Fruit fly (Drosophila melanogaster) whole organism, wandering third instar larva: ENCODE measurements around the gene betaTub85D.

Experiments
- Abd-B ChIP-seq: fragments of >200 bp; optimal IDR thresholded peaks from 2 replicates; lab custom pipeline; 2017; ENCODE audit warnings: missing biosample characterization, missing genetic modification characterization
- CG32264 ChIP-seq: fragments of 200-800 bp; sonication (Bioruptor generic); optimal IDR thresholded peaks from 2 replicates; lab custom pipeline; 2016; ENCODE audit warnings: missing biosample characterization, missing genetic modification characterization
- CG9705 ChIP-seq: fragments of 200-800 bp; sonication (Bioruptor generic); optimal IDR thresholded peaks from 2 replicates; lab custom pipeline; 2018; ENCODE audit warnings: missing biosample characterization, mild to moderate bottlenecking, missing genetic modification characterization
- CrebA ChIP-seq: fragments of 200-800 bp; sonication (Bioruptor generic); optimal IDR thresholded peaks from 2 replicates; lab custom pipeline; 2016; ENCODE audit warnings: missing biosample characterization, mild to moderate bottlenecking, missing genetic modification characterization, borderline replicate concordance
- Dfd ChIP-seq: fragments of >200 bp; optimal IDR thresholded peaks from 2 replicates; lab custom pipeline; 2017; ENCODE audit warnings: missing biosample characterization, missing genetic modification characterization
- GATAd ChIP-seq: sonication (Bioruptor generic); optimal IDR thresholded peaks from 2 replicates; lab custom pipeline; 2016; ENCODE audit warnings: missing biosample characterization, missing genetic modification characterization
- HLH106 ChIP-seq: fragments of 200-800 bp; optimal IDR thresholded peaks from 3 replicates; lab custom pipeline; 2019; ENCODE audit warnings: missing biosample characterization, mild to moderate bottlenecking, missing genetic modification characterization, moderate library complexity
- Hr78 ChIP-seq: fragments of >200 bp; optimal IDR thresholded peaks from 2 replicates; lab custom pipeline; 2017; ENCODE audit warnings: missing biosample characterization, missing genetic modification characterization
- Hr83 ChIP-seq: fragments of 200-300 bp; sonication (Bioruptor generic); optimal IDR thresholded peaks from 2 replicates; lab custom pipeline; 2016; ENCODE audit warnings: missing biosample characterization, mild to moderate bottlenecking, missing genetic modification characterization, moderate library complexity; ENCODE audit not compliant: poor library complexity, severe bottlenecking
- Jra ChIP-seq: sonication (Bioruptor generic); optimal IDR thresholded peaks from 2 replicates; lab custom pipeline; 2016; ENCODE audit warnings: missing biosample characterization, missing genetic modification characterization
- Mio ChIP-seq: sonication (Bioruptor generic); optimal IDR thresholded peaks from 2 replicates; lab custom pipeline; 2016; ENCODE audit warnings: missing biosample characterization, missing genetic modification characterization
- Myc ChIP-seq: fragments of >200 bp; optimal IDR thresholded peaks from 2 replicates; lab custom pipeline; 2017
- N ChIP-seq: fragments of >200 bp; optimal IDR thresholded peaks from 2 replicates; lab custom pipeline; 2018; ENCODE audit warnings: missing biosample characterization, missing external identifiers, missing genetic modification characterization
- OdsH ChIP-seq: fragments of 200-800 bp; sonication (Bioruptor generic); optimal IDR thresholded peaks from 2 replicates; lab custom pipeline; 2016; ENCODE audit warnings: missing biosample characterization, mild to moderate bottlenecking, missing genetic modification characterization
- Sp1 ChIP-seq: fragments of 200-800 bp; sonication (Bioruptor generic); optimal IDR thresholded peaks from 3 replicates; lab custom pipeline; 2019; ENCODE audit warnings: missing biosample characterization, mild to moderate bottlenecking, missing genetic modification characterization, moderate library complexity
- Vsx2 ChIP-seq: fragments of 200-300, 225-300 bp; sonication (Bioruptor generic); optimal IDR thresholded peaks from 2 replicates; lab custom pipeline; 2018; ENCODE audit warnings: missing biosample characterization, missing genetic modification characterization; ENCODE audit not compliant: partially characterized antibody
- br ChIP-seq: fragments of 200-800 bp; sonication (Bioruptor generic); optimal IDR thresholded peaks from 2 replicates; lab custom pipeline; 2016; ENCODE audit warnings: missing biosample characterization, missing genetic modification characterization
- brk ChIP-seq: fragments of 200-800 bp; sonication (Bioruptor generic); optimal IDR thresholded peaks from 2 replicates; lab custom pipeline; 2016; ENCODE audit warnings: missing biosample characterization, mild to moderate bottlenecking, missing genetic modification characterization
- dl ChIP-seq, 2 experiments: fragments of 175-275, 200-275 bp in 1 of 2; fragments of 200-275 bp in 1 of 2; sonication (Bioruptor generic); optimal IDR thresholded peaks; lab custom pipeline; 2018; ENCODE audit warnings: mild to moderate bottlenecking in 2 of 2, missing biosample characterization in 2 of 2, missing genetic modification characterization in 2 of 2, moderate library complexity in 2 of 2; ENCODE audit not compliant: partially characterized antibody in 2 of 2, insufficient read depth in 1 of 2
- dmrt93B ChIP-seq: fragments of 200-800 bp; sonication (Bioruptor generic); optimal IDR thresholded peaks from 2 replicates; lab custom pipeline; 2018; ENCODE audit warnings: missing biosample characterization, mild to moderate bottlenecking, missing genetic modification characterization
- dsf ChIP-seq: sonication (Bioruptor generic); optimal IDR thresholded peaks from 2 replicates; lab custom pipeline; 2016; ENCODE audit warnings: missing biosample characterization, missing genetic modification characterization, borderline replicate concordance
- ey ChIP-seq: fragments of 200-800 bp; sonication (Bioruptor generic); optimal IDR thresholded peaks from 2 replicates; lab custom pipeline; 2016; ENCODE audit warnings: missing biosample characterization, missing genetic modification characterization
- foxo ChIP-seq, 2 experiments: fragments of 200-800 bp; sonication (Bioruptor generic); optimal IDR thresholded peaks; 2 replicates in 1 of 2; 3 replicates in 1 of 2; lab custom pipeline; 2016 to 2017; ENCODE audit warnings: missing biosample characterization in 2 of 2, missing genetic modification characterization in 2 of 2
- fru ChIP-seq: fragments of 200-800 bp; sonication (Bioruptor generic); optimal IDR thresholded peaks from 3 replicates; lab custom pipeline; 2016; ENCODE audit warnings: missing biosample characterization, mild to moderate bottlenecking, missing genetic modification characterization
- h ChIP-seq: fragments of 200-800 bp; sonication (Bioruptor generic); optimal IDR thresholded peaks from 3 replicates; lab custom pipeline; 2016; ENCODE audit warnings: missing biosample characterization, mild to moderate bottlenecking, missing genetic modification characterization
- jim ChIP-seq: fragments of 175-275, 200-325 bp; sonication (Bioruptor generic); optimal IDR thresholded peaks from 2 replicates; lab custom pipeline; 2016; ENCODE audit warnings: missing biosample characterization, mild to moderate bottlenecking, missing genetic modification characterization
- lola ChIP-seq: fragments of >200 bp; optimal IDR thresholded peaks from 2 replicates; lab custom pipeline; 2017; ENCODE audit warnings: missing biosample characterization, missing genetic modification characterization
- pan ChIP-seq: fragments of >200 bp; optimal IDR thresholded peaks from 2 replicates; lab custom pipeline; 2017
- psq ChIP-seq: fragments of 200-800 bp; sonication (Bioruptor generic); optimal IDR thresholded peaks from 3 replicates; lab custom pipeline; 2017; ENCODE audit warnings: missing biosample characterization, mild to moderate bottlenecking, missing genetic modification characterization, moderate library complexity
- rgr ChIP-seq: fragments of 200-800 bp; sonication (Bioruptor generic); optimal IDR thresholded peaks from 3 replicates; lab custom pipeline; 2016; ENCODE audit warnings: missing biosample characterization, mild to moderate bottlenecking, missing genetic modification characterization
- sage ChIP-seq: fragments of 200-800 bp; sonication (Bioruptor generic); optimal IDR thresholded peaks from 2 replicates; lab custom pipeline; 2016; ENCODE audit warnings: missing biosample characterization, mild to moderate bottlenecking, missing genetic modification characterization
- sv ChIP-seq: fragments of 200-800 bp; sonication (Bioruptor generic); optimal IDR thresholded peaks from 3 replicates; lab custom pipeline; 2016; ENCODE audit warnings: missing biosample characterization, missing genetic modification characterization
- tai ChIP-seq: sonication (Bioruptor generic); optimal IDR thresholded peaks from 2 replicates; lab custom pipeline; 2016; ENCODE audit warnings: missing biosample characterization, missing genetic modification characterization
- usp ChIP-seq: fragments of >200 bp; optimal IDR thresholded peaks from 2 replicates; lab custom pipeline; 2017; ENCODE audit warnings: missing biosample characterization, missing genetic modification characterization
- woc ChIP-seq: sonication (Bioruptor generic); optimal IDR thresholded peaks from 2 replicates; lab custom pipeline; 2016; ENCODE audit warnings: missing biosample characterization, mild to moderate bottlenecking, missing genetic modification characterization

The betaTub85D gene

dm6 chr3R:9433774-9434173 is 23.7 kb upstream of the betaTub85D start:
- TF ChIP-seq N (GFP tag; lab: Kevin White, UChicago): no peak
- TF ChIP-seq tai (GFP tag; lab: Kevin White, UChicago): no peak
- no peak for TF ChIP-seq CG9705
- no peak for TF ChIP-seq brk (GFP tag; lab: Kevin White, UChicago)
- no peak for TF ChIP-seq OdsH
- TF ChIP-seq lola (GFP tag; lab: Kevin White, UChicago): no peak
- TF ChIP-seq dsf (GFP tag; lab: Kevin White, UChicago): no peak
- TF ChIP-seq fru (GFP tag; lab: Kevin White, UChicago): no peak
- TF ChIP-seq Myc (lab: Kevin White, UChicago): no peak
- TF ChIP-seq CG32264: no peak
- TF ChIP-seq ey (GFP tag; lab: Kevin White, UChicago): no peak
- TF ChIP-seq Vsx2 (GFP tag; lab: Kevin White, UChicago): no peak
- TF ChIP-seq sage (GFP tag; lab: Kevin White, UChicago): no peak
- no peak for TF ChIP-seq Dfd (GFP tag; lab: Kevin White, UChicago)
- no peak for TF ChIP-seq foxo (GFP tag; optimal IDR thresholded peaks at IDR 0.05; lab: Kevin White, UChicago)
- no peak for TF ChIP-seq Abd-B (GFP tag; lab: Kevin White, UChicago)
- no peak for TF ChIP-seq h
- TF ChIP-seq dl (GFP tag; optimal IDR thresholded peaks at IDR 0.05; lab: Kevin White, UChicago; ENCODE audit: insufficient read depth in 1 of 2, partially characterized antibody in 2 of 2): no peak
- TF ChIP-seq Mio (GFP tag; lab: Kevin White, UChicago): no peak
- TF ChIP-seq, all 38 proteins: peak for 0

- TF ChIP-seq Myc (lab: Kevin White, UChicago) (no peak), HLH106 (tag; lab: Kevin White, UChicago) (no peak), psq (GFP tag; lab: Kevin White, UChicago) (no peak), Vsx2 (GFP tag; lab: Kevin White, UChicago) (no peak), OdsH (no peak), dmrt93B (GFP tag; lab: Kevin White, UChicago) (no peak), lola (GFP tag; lab: Kevin White, UChicago) (no peak), N (GFP tag; lab: Kevin White, UChicago) (no peak), Mio (GFP tag; lab: Kevin White, UChicago) (no peak), h (no peak), Abd-B (GFP tag; lab: Kevin White, UChicago) (no peak), CrebA (no peak), Hr78 (GFP tag; lab: Kevin White, UChicago) (no peak)
- TF ChIP-seq, all 38 proteins: peak for 0
Measured at dm6 chr3R:9433270-9433669, 23.2 kb upstream of the betaTub85D start.

dm6 chr3R:9430344-9431253 is 20.5 kb upstream of the betaTub85D start:
- no peak for TF ChIP-seq pan (lab: Kevin White, UChicago)
- TF ChIP-seq HLH106 (tag; lab: Kevin White, UChicago): no peak
- TF ChIP-seq sv (GFP tag; lab: Kevin White, UChicago): peak; percentile 1
- no peak for TF ChIP-seq CG32264
- TF ChIP-seq rgr (GFP tag; lab: Kevin White, UChicago): peak; percentile 30
- no peak for TF ChIP-seq woc (GFP tag; lab: Kevin White, UChicago)
- no peak for TF ChIP-seq tai (GFP tag; lab: Kevin White, UChicago)
- no peak for TF ChIP-seq usp (GFP tag; lab: Kevin White, UChicago)
- no peak for TF ChIP-seq brk (GFP tag; lab: Kevin White, UChicago)
- peak; percentile 3 for TF ChIP-seq psq (GFP tag; lab: Kevin White, UChicago)
- TF ChIP-seq fru (GFP tag; lab: Kevin White, UChicago): peak; percentile 47
- no peak for TF ChIP-seq CG9705
- no peak for TF ChIP-seq Hr78 (GFP tag; lab: Kevin White, UChicago)
- no peak for TF ChIP-seq dsf (GFP tag; lab: Kevin White, UChicago)
- TF ChIP-seq br (GFP tag; lab: Kevin White, UChicago): no peak
- peak in 1 of 2 experiments; percentile 50 for TF ChIP-seq foxo (GFP tag; optimal IDR thresholded peaks at IDR 0.05; lab: Kevin White, UChicago)
- peak; percentile 40 for TF ChIP-seq ey (GFP tag; lab: Kevin White, UChicago)
- no peak for TF ChIP-seq Dfd (GFP tag; lab: Kevin White, UChicago)
- TF ChIP-seq lola (GFP tag; lab: Kevin White, UChicago): no peak
- peak; percentile 36 for TF ChIP-seq OdsH

DNA sequence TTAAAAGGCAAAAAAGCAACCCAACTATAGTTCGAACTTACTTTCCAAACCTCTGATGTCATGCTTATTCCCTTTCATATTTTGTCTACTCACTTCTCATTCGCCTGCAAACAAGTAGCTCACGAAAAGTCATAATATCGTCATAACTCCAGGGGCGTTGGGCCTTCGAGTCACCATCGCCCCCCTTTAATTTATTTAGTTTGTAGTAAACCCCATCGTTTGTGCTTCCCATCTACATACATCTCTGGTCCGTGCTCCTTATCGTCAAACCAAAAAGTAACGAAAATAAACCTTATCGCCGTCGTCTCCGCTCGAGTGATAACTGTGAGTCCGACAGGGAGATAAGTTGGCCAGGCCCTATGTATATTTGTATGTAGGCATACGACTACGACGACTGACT is 18.9 kb upstream of the betaTub85D start:
- TF ChIP-seq CG9705 (peak; percentile 57), CrebA (peak; percentile 84), OdsH (peak; percentile 90), sv (GFP tag; lab: Kevin White, UChicago) (peak; percentile 42), woc (GFP tag; lab: Kevin White, UChicago) (peak; percentile 77), Vsx2 (GFP tag; lab: Kevin White, UChicago) (no peak), Dfd (GFP tag; lab: Kevin White, UChicago) (no peak), N (GFP tag; lab: Kevin White, UChicago) (no peak), brk (GFP tag; lab: Kevin White, UChicago) (peak; percentile 80), Hr78 (GFP tag; lab: Kevin White, UChicago) (no peak), Sp1 (peak; percentile 74), sage (GFP tag; lab: Kevin White, UChicago) (peak; percentile 71), Jra (GFP tag; lab: Kevin White, UChicago) (peak; percentile 12), dmrt93B (GFP tag; lab: Kevin White, UChicago) (peak; percentile 46), pan (lab: Kevin White, UChicago) (no peak), br (GFP tag; lab: Kevin White, UChicago) (peak; percentile 85), psq (GFP tag; lab: Kevin White, UChicago) (peak; percentile 84), dl (GFP tag; optimal IDR thresholded peaks at IDR 0.05; lab: Kevin White, UChicago; ENCODE audit: insufficient read depth in 1 of 2, partially characterized antibody in 2 of 2) (no peak), dsf (GFP tag; lab: Kevin White, UChicago) (no peak), foxo (GFP tag; optimal IDR thresholded peaks at IDR 0.05; lab: Kevin White, UChicago) (peak; percentile 85), jim (GFP tag; lab: Kevin White, UChicago) (no peak), tai (GFP tag; lab: Kevin White, UChicago) (peak; percentile 66), Hr83 (GFP tag; lab: Kevin White, UChicago) (peak; percentile 88), lola (GFP tag; lab: Kevin White, UChicago) (no peak), GATAd (GFP tag; lab: Kevin White, UChicago) (no peak), h (peak; percentile 89)
